Fruit fly (Drosophila melanogaster): ENCODE measurements around the gene ScsbetaG.

The ScsbetaG gene

dm6 chr3L:5554377-5554776 is 9.1 kb downstream of the ScsbetaG start (continued):
- no peak for TF ChIP-seq psq (GFP tag; optimal IDR thresholded peaks at IDR 0.05)
- TF ChIP-seq Xrp1 (GFP tag; IDR thresholded peaks at IDR 0.05): peak; percentile 62; the same call in 1 of the 2 replicates
- no peak for TF ChIP-seq Antp (GFP tag; optimal IDR thresholded peaks at IDR 0.05)
- TF ChIP-seq CG7839 (tag; optimal IDR thresholded peaks at IDR 0.05): peak; percentile 73
- no peak for TF ChIP-seq NK7.1 (GFP tag; optimal IDR thresholded peaks at IDR 0.05)
- peak; percentile 19 for TF ChIP-seq CG18619 (GFP tag; optimal IDR thresholded peaks at IDR 0.05)
- peak; percentile 49; the same call in 1 of the 3 replicates for TF ChIP-seq CG11093 (GFP tag; IDR thresholded peaks at IDR 0.05)
- peak; percentile 29 for TF ChIP-seq CG10209 (GFP tag; optimal IDR thresholded peaks at IDR 0.05)
- peak in 1 of 2 experiments; percentile 46 for TF ChIP-seq bsh (GFP tag; optimal IDR thresholded peaks at IDR 0.05)
- peak; percentile 35; the same call in 1 of the 2 replicates for TF ChIP-seq CG4730 (GFP tag; IDR thresholded peaks at IDR 0.05)
- TF ChIP-seq slbo (GFP tag; IDR thresholded peaks at IDR 0.05): peak; percentile 81
- peak; percentile 58 for TF ChIP-seq fd3F (GFP tag; optimal IDR thresholded peaks at IDR 0.05)
- TF ChIP-seq GATAe (GFP tag; conservative IDR thresholded peaks at IDR 0.05): 0 out of 2 replicates have a peak, but pooled peaks have one; percentile 13
- peak; percentile 75 for TF ChIP-seq CG9932 (GFP tag; IDR thresholded peaks at IDR 0.05)
- TF ChIP-seq toy (GFP tag; IDR thresholded peaks at IDR 0.05): no peak
- peak; percentile 14 for TF ChIP-seq Hsf (GFP tag; optimal IDR thresholded peaks at IDR 0.05)
- TF ChIP-seq tgo (GFP tag; IDR thresholded peaks at IDR 0.05): peak; percentile 66; the same call in 2 of the 3 replicates
- no peak for TF ChIP-seq CG8089 (GFP tag; optimal IDR thresholded peaks at IDR 0.05)
- no peak for TF ChIP-seq CG12299 (tag; optimal IDR thresholded peaks at IDR 0.05)
- peak; percentile 81; the same call in 2 of the 3 replicates for TF ChIP-seq Dbx (GFP tag; IDR thresholded peaks at IDR 0.05)
- TF ChIP-seq CG15269 (tag; optimal IDR thresholded peaks at IDR 0.05): peak; percentile 82
- TF ChIP-seq CG7745 (tag; optimal IDR thresholded peaks at IDR 0.05): no peak
- no peak for TF ChIP-seq unc-4 (GFP tag; IDR thresholded peaks at IDR 0.05; ENCODE audit: partially characterized antibody)
- TF ChIP-seq nerfin-2 (GFP tag; IDR thresholded peaks at IDR 0.05; ENCODE audit: partially characterized antibody): no peak
- TF ChIP-seq lbe (GFP tag; optimal IDR thresholded peaks at IDR 0.05): peak; percentile 47
- TF ChIP-seq sens (GFP tag): peak; percentile 56
- TF ChIP-seq CoRest (tag; optimal IDR thresholded peaks at IDR 0.05): peak; percentile 67
- no peak for TF ChIP-seq bowl (GFP tag; IDR thresholded peaks at IDR 0.05)
- peak; percentile 72 for TF ChIP-seq Ptx1 (GFP tag; IDR thresholded peaks at IDR 0.05)
- TF ChIP-seq CG18599 (GFP tag; optimal IDR thresholded peaks at IDR 0.05): no peak
- TF ChIP-seq CG8478 (optimal IDR thresholded peaks at IDR 0.05): no peak
- TF ChIP-seq ATbp (GFP tag; optimal IDR thresholded peaks at IDR 0.05): no peak
- TF ChIP-seq seq (GFP tag; IDR thresholded peaks at IDR 0.05): 0 out of 2 replicates have a peak, but pooled peaks have one; percentile 38
- peak; percentile 62; the same call in 1 of the 2 replicates for TF ChIP-seq CG6689 (GFP tag; IDR thresholded peaks at IDR 0.05)
- TF ChIP-seq disco-r (GFP tag; optimal IDR thresholded peaks at IDR 0.05): no peak
- no peak for TF ChIP-seq Kr (GFP tag; optimal IDR thresholded peaks at IDR 0.05)
- no peak for TF ChIP-seq pan (optimal IDR thresholded peaks at IDR 0.05)
- peak in 1 of 2 experiments; percentile 61 for TF ChIP-seq pan (GFP tag; optimal IDR thresholded peaks at IDR 0.05 in 1 of 2, IDR thresholded peaks at IDR 0.05 in 1 of 2)
- TF ChIP-seq Ets97D (GFP tag; optimal IDR thresholded peaks at IDR 0.05): no peak
- TF ChIP-seq croc (GFP tag; conservative IDR thresholded peaks at IDR 0.05): no peak
- TF ChIP-seq CG31365 (tag; optimal IDR thresholded peaks at IDR 0.05): no peak
- TF ChIP-seq CG17361 (GFP tag; IDR thresholded peaks at IDR 0.05): 0 out of 3 replicates have a peak, but pooled peaks have one; percentile 31
- no peak for TF ChIP-seq repo (GFP tag; optimal IDR thresholded peaks at IDR 0.05)
- peak; percentile 50; the same call in 2 of the 3 replicates for TF ChIP-seq CG7357 (GFP tag; IDR thresholded peaks at IDR 0.05)
- peak; percentile 61 for TF ChIP-seq CG13296 (GFP tag; optimal IDR thresholded peaks at IDR 0.05)
- TF ChIP-seq pita (GFP tag; optimal IDR thresholded peaks at IDR 0.05): no peak
- no peak for TF ChIP-seq Hand (GFP tag; optimal IDR thresholded peaks at IDR 0.05)
- TF ChIP-seq h (optimal IDR thresholded peaks at IDR 0.05): no peak
- TF ChIP-seq CG34422 (GFP tag; IDR thresholded peaks at IDR 0.05): peak; percentile 72
- peak; percentile 46 for TF ChIP-seq CG17385 (GFP tag; optimal IDR thresholded peaks at IDR 0.05)
- peak; percentile 74 for TF ChIP-seq dysf (GFP tag; IDR thresholded peaks at IDR 0.05)
- peak; percentile 3 for TF ChIP-seq BtbVII (GFP tag; optimal IDR thresholded peaks at IDR 0.05)

Data from whole organism, embryonic.